Worm (Caenorhabditis elegans) whole organism, midembryonic: ENCODE data around the gene C46C11.4.

Experiments
- T22C8.4 ChIP-seq: fragments of 200-800 bp; sonication (Bioruptor generic); IDR thresholded peaks from 2 replicates; pipeline ENCODE4 v1.3.6; 2022; ENCODE audit warnings: missing genetic modification characterization, missing compliant biosample characterization
- cog-1 ChIP-seq: sonication (generic microtip); optimal IDR thresholded peaks from 2 replicates; lab custom pipeline; 2016; ENCODE audit warnings: missing genetic modification characterization, missing compliant biosample characterization
- flt-1 ChIP-seq: fragments of 200-800 bp; sonication (Bioruptor generic); IDR thresholded peaks from 2 replicates; pipeline ENCODE4 v1.3.6; 2022; ENCODE audit warnings: missing genetic modification characterization, missing compliant biosample characterization
- klf-2 ChIP-seq: fragments of 200-800 bp; sonication (Bioruptor generic); conservative IDR thresholded peaks from 2 replicates; pipeline ENCODE4 v1.3.6; 2022; ENCODE audit warnings: missing genetic modification reagents, missing genetic modification characterization, missing compliant biosample characterization
- med-1 ChIP-seq: sonication (generic microtip); optimal IDR thresholded peaks from 2 replicates; lab custom pipeline; 2017; ENCODE audit warnings: missing genetic modification characterization, mild to moderate bottlenecking, missing compliant biosample characterization, antibody characterized with exemption, missing genetic modification reagents; ENCODE audit not compliant: insufficient read depth
- ref-1 ChIP-seq: fragments of 200-800 bp; sonication (Bioruptor generic); conservative IDR thresholded peaks from 2 replicates; pipeline ENCODE4 v1.3.6; 2022; ENCODE audit warnings: missing genetic modification reagents, missing genetic modification characterization, missing compliant biosample characterization
- tab-1 ChIP-seq: fragments of 200-800 bp; sonication (Bioruptor generic); IDR thresholded peaks from 2 replicates; pipeline ENCODE4 v1.3.6; 2022; ENCODE audit warnings: missing genetic modification characterization, missing compliant biosample characterization
- ztf-23 ChIP-seq: fragments of 200-800 bp; sonication (Bioruptor generic); IDR thresholded peaks from 2 replicates; pipeline ENCODE4 v1.3.6; 2022; ENCODE audit warnings: missing genetic modification reagents, missing genetic modification characterization, missing compliant biosample characterization
- ztf-29 ChIP-seq: fragments of 200-800 bp; sonication (Bioruptor generic); IDR thresholded peaks from 2 replicates; pipeline ENCODE4 v1.3.6; 2022; ENCODE audit warnings: missing genetic modification reagents, missing genetic modification characterization, missing compliant biosample characterization

C46C11.4 gene

ce11 chrX:4626891-4627290 lies 20.1 kb downstream of the C46C11.4 start:
- no peak for TF ChIP-seq ref-1 (GFP tag; lab: Robert Waterston, UW)

- TF ChIP-seq tab-1 (GFP tag; lab: Robert Waterston, UW) = no peak
- TF ChIP-seq klf-2 (GFP tag; lab: Robert Waterston, UW) = no peak
- TF ChIP-seq ref-1 (GFP tag; lab: Robert Waterston, UW) = no peak
- no peak for TF ChIP-seq T22C8.4 (GFP tag; lab: Robert Waterston, UW)
- no peak for TF ChIP-seq ztf-29 (GFP tag; lab: Robert Waterston, UW)
These were observed 21.9 kb downstream of the C46C11.4 start for ce11 chrX:4625080-4625479.

- no peak for TF ChIP-seq tab-1 (GFP tag; lab: Robert Waterston, UW)
- TF ChIP-seq klf-2 (GFP tag; lab: Robert Waterston, UW) = no peak
- no peak for TF ChIP-seq ref-1 (GFP tag; lab: Robert Waterston, UW)
- TF ChIP-seq ztf-29 (GFP tag; lab: Robert Waterston, UW) = no peak
- no peak for TF ChIP-seq ztf-23 (GFP tag; lab: Robert Waterston, UW)
- no peak for TF ChIP-seq flt-1
These were observed 23.3 kb downstream of the C46C11.4 start for ce11 chrX:4623707-4624106.

- TF ChIP-seq med-1 (GFP tag; lab: Kevin White, UChicago) (no peak), cog-1 (no peak), tab-1 (GFP tag; lab: Robert Waterston, UW) (no peak), klf-2 (GFP tag; lab: Robert Waterston, UW) (no peak)
These were observed 25.0 kb downstream of the C46C11.4 start, which contains the start of gene C46C11.3 for ce11 chrX:4622024-4622423. Gene C46C11.3, plus strand, starts transcription at chrX:4622324.

ce11 chrX:4620019-4620418 lies 27.0 kb downstream of the C46C11.4 start:
- TF ChIP-seq flt-1 (no peak), T22C8.4 (GFP tag; lab: Robert Waterston, UW) (no peak), tab-1 (GFP tag; lab: Robert Waterston, UW) (no peak), klf-2 (GFP tag; lab: Robert Waterston, UW) (no peak), ref-1 (GFP tag; lab: Robert Waterston, UW) (no peak), med-1 (GFP tag; lab: Kevin White, UChicago) (no peak), ztf-23 (GFP tag; lab: Robert Waterston, UW) (no peak), ztf-29 (GFP tag; lab: Robert Waterston, UW) (no peak), cog-1 (no peak)

- no peak for TF ChIP-seq ztf-23 (GFP tag; lab: Robert Waterston, UW)
- TF ChIP-seq med-1 (GFP tag; lab: Kevin White, UChicago) = no peak
- no peak for TF ChIP-seq T22C8.4 (GFP tag; lab: Robert Waterston, UW)
- no peak for TF ChIP-seq cog-1
- no peak for TF ChIP-seq flt-1
- no peak for TF ChIP-seq klf-2 (GFP tag; lab: Robert Waterston, UW)
- no peak for TF ChIP-seq ref-1 (GFP tag; lab: Robert Waterston, UW)
- TF ChIP-seq tab-1 (GFP tag; lab: Robert Waterston, UW) = no peak
- TF ChIP-seq ztf-29 (GFP tag; lab: Robert Waterston, UW) = no peak
These were observed 27.4 kb downstream of the C46C11.4 start, which contains the start of gene pqn-65 for ce11 chrX:4619582-4619981. Gene pqn-65, minus strand, starts transcription at chrX:4619635.

- TF ChIP-seq cog-1 (peak; percentile 20), tab-1 (GFP tag; lab: Robert Waterston, UW) (no peak), flt-1 (0 out of 2 replicates have a peak, but pooled peaks have one; percentile 55), ref-1 (GFP tag; lab: Robert Waterston, UW) (no peak), klf-2 (GFP tag; lab: Robert Waterston, UW) (no peak), T22C8.4 (GFP tag; lab: Robert Waterston, UW) (no peak), ztf-29 (GFP tag; lab: Robert Waterston, UW) (no peak), ztf-23 (GFP tag; lab: Robert Waterston, UW) (no peak), med-1 (GFP tag; lab: Kevin White, UChicago) (no peak)
These were observed 30.2 kb downstream of the C46C11.4 start for ce11 chrX:4616832-4617231.

ce11 chrX:4615034-4615433 lies 32.0 kb downstream of the C46C11.4 start:
- no peak for TF ChIP-seq med-1 (GFP tag; lab: Kevin White, UChicago)
- no peak for TF ChIP-seq tab-1 (GFP tag; lab: Robert Waterston, UW)
- no peak for TF ChIP-seq ref-1 (GFP tag; lab: Robert Waterston, UW)
- TF ChIP-seq ztf-23 (GFP tag; lab: Robert Waterston, UW) = no peak
- no peak for TF ChIP-seq ztf-29 (GFP tag; lab: Robert Waterston, UW)
- TF ChIP-seq flt-1 = no peak
- TF ChIP-seq cog-1 = no peak
- no peak for TF ChIP-seq T22C8.4 (GFP tag; lab: Robert Waterston, UW)
- TF ChIP-seq klf-2 (GFP tag; lab: Robert Waterston, UW) = no peak

- TF ChIP-seq T22C8.4 (GFP tag; lab: Robert Waterston, UW) (no peak), tab-1 (GFP tag; lab: Robert Waterston, UW) (no peak), cog-1 (no peak), ref-1 (GFP tag; lab: Robert Waterston, UW) (no peak), flt-1 (no peak), klf-2 (GFP tag; lab: Robert Waterston, UW) (no peak), ztf-29 (GFP tag; lab: Robert Waterston, UW) (no peak), med-1 (GFP tag; lab: Kevin White, UChicago) (no peak), ztf-23 (GFP tag; lab: Robert Waterston, UW) (no peak)
These were observed 37.4 kb downstream of the C46C11.4 start for ce11 chrX:4609635-4610034.

ce11 chrX:4607300-4607699 lies 39.7 kb downstream of the C46C11.4 start:
- TF ChIP-seq ztf-29 (GFP tag; lab: Robert Waterston, UW) = no peak
- TF ChIP-seq klf-2 (GFP tag; lab: Robert Waterston, UW) = no peak
- TF ChIP-seq ref-1 (GFP tag; lab: Robert Waterston, UW) = no peak
- TF ChIP-seq cog-1 = no peak
- TF ChIP-seq med-1 (GFP tag; lab: Kevin White, UChicago) = no peak
- no peak for TF ChIP-seq T22C8.4 (GFP tag; lab: Robert Waterston, UW)
- no peak for TF ChIP-seq tab-1 (GFP tag; lab: Robert Waterston, UW)
- TF ChIP-seq ztf-23 (GFP tag; lab: Robert Waterston, UW) = no peak
- no peak for TF ChIP-seq flt-1
